Worm (Caenorhabditis elegans) whole organism, late embryonic: ENCODE measurements around the gene tnt-4.

Source experiments
- F13H6.1 ChIP-seq: sonication (generic microtip); optimal IDR thresholded peaks from 2 replicates; lab custom pipeline; 2016; ENCODE audit warnings: missing genetic modification characterization, missing compliant biosample characterization
- Y22D7AL.16 ChIP-seq: sonication (generic microtip); optimal IDR thresholded peaks from 2 replicates; lab custom pipeline; 2016; ENCODE audit warnings: missing genetic modification characterization, missing compliant biosample characterization
- ama-1 ChIP-seq: fragments of 150-350 bp; optimal IDR thresholded peaks from 2 replicates; lab custom pipeline; 2014
- ceh-22 ChIP-seq: sonication (generic microtip); optimal IDR thresholded peaks from 2 replicates; lab custom pipeline; 2017; ENCODE audit warnings: missing biosample characterization, missing genetic modification characterization
- fkh-10 ChIP-seq: fragments of 150-350 bp; optimal IDR thresholded peaks from 2 replicates; lab custom pipeline; 2014; ENCODE audit warnings: missing biosample characterization, missing genetic modification reagents, missing genetic modification characterization
- gmeb-2 ChIP-seq: sonication (generic microtip); optimal IDR thresholded peaks from 2 replicates; lab custom pipeline; 2016; ENCODE audit warnings: missing genetic modification characterization, inconsistent platforms, missing compliant biosample characterization
- hlh-13 ChIP-seq: fragments of 200-800 bp; sonication (Bioruptor generic); optimal IDR thresholded peaks from 2 replicates; lab custom pipeline; 2018; ENCODE audit warnings: mild to moderate bottlenecking, missing genetic modification characterization, missing compliant biosample characterization
- nfya-1 ChIP-seq: sonication (generic microtip); optimal IDR thresholded peaks from 2 replicates; lab custom pipeline; 2017; ENCODE audit warnings: missing genetic modification characterization, mild to moderate bottlenecking, missing compliant biosample characterization, antibody characterized with exemption, moderate library complexity
- npax-4 ChIP-seq: sonication (generic microtip); optimal IDR thresholded peaks from 2 replicates; lab custom pipeline; 2016; ENCODE audit warnings: missing genetic modification characterization, missing compliant biosample characterization
- sdc-2 ChIP-seq: sonication (generic microtip); optimal IDR thresholded peaks from 2 replicates; lab custom pipeline; 2016; ENCODE audit warnings: missing genotype, missing genetic modification characterization, missing compliant biosample characterization
- sox-4 ChIP-seq: sonication (generic microtip); optimal IDR thresholded peaks from 2 replicates; lab custom pipeline; 2017; ENCODE audit warnings: mild to moderate bottlenecking, missing genetic modification characterization, inconsistent platforms, missing compliant biosample characterization
- tbx-2 ChIP-seq: sonication (generic microtip); optimal IDR thresholded peaks from 2 replicates; lab custom pipeline; 2016; ENCODE audit warnings: missing genetic modification characterization, missing compliant biosample characterization
- unc-3 ChIP-seq, 2 experiments: fragments of 200-800 bp in 1 of 2; sonication (Bioruptor generic) in 1 of 2; sonication (generic microtip) in 1 of 2; conservative IDR thresholded peaks in 1 of 2; optimal IDR thresholded peaks in 1 of 2; 2 replicates each; pipeline versions ENCODE4 v1.3.6 to Lab custom; 2016 to 2022; ENCODE audit warnings: missing compliant biosample characterization in 2 of 2, missing genetic modification characterization in 2 of 2, missing genetic modification reagents in 1 of 2
- unc-86 ChIP-seq: sonication (generic microtip); optimal IDR thresholded peaks from 2 replicates; lab custom pipeline; 2016; ENCODE audit warnings: missing genetic modification characterization, missing compliant biosample characterization

- TF ChIP-seq fkh-10 (GFP tag; lab: Kevin White, UChicago): no peak
- TF ChIP-seq hlh-13: no peak
- no peak for TF ChIP-seq ama-1 (lab: Kevin White, UChicago)
- TF ChIP-seq sdc-2 (tag; lab: Kevin White, UChicago): no peak
- no peak for TF ChIP-seq F13H6.1
- TF ChIP-seq unc-3 (GFP tag; conservative IDR thresholded peaks at IDR 0.05; lab: Robert Waterston, UW): no peak
- TF ChIP-seq unc-3 (tag; optimal IDR thresholded peaks at IDR 0.05; lab: Kevin White, UChicago): no peak
- TF ChIP-seq nfya-1 (tag; lab: Kevin White, UChicago): no peak
- TF ChIP-seq unc-86 (tag; lab: Kevin White, UChicago): no peak
- no peak for TF ChIP-seq sox-4 (tag; lab: Kevin White, UChicago)
- no peak for TF ChIP-seq ceh-22 (tag; lab: Kevin White, UChicago)
- no peak for TF ChIP-seq gmeb-2 (tag; lab: Kevin White, UChicago)
- TF ChIP-seq npax-4 (tag; lab: Kevin White, UChicago): no peak
- TF ChIP-seq Y22D7AL.16 (tag; lab: Kevin White, UChicago): no peak
- TF ChIP-seq tbx-2 (tag; lab: Kevin White, UChicago): no peak
These were observed 23.9 kb downstream of the tnt-4 start for ce11 chrV:1968809-1969208.
